Worm (Caenorhabditis elegans) whole organism, young adult: ENCODE results near the gene K10H10.6.

ENCODE experiments used
- B0336.3 ChIP-seq: fragments of 200-800 bp; sonication (Bioruptor generic); IDR thresholded peaks from 2 replicates; pipeline ENCODE4 v1.3.6; 2022; ENCODE audit warnings: missing genetic modification characterization, missing compliant biosample characterization
- C17E4.6 ChIP-seq: fragments of 200-800 bp; sonication (Bioruptor generic); IDR thresholded peaks from 2 replicates; pipeline ENCODE4 v1.3.6; 2022; ENCODE audit warnings: missing genetic modification reagents, missing genetic modification characterization, missing compliant biosample characterization
- F23B12.7 ChIP-seq: sonication (generic microtip); optimal IDR thresholded peaks from 2 replicates; lab custom pipeline; 2017; ENCODE audit warnings: missing genetic modification characterization, mild to moderate bottlenecking, missing compliant biosample characterization, antibody characterized with exemption, moderate library complexity; ENCODE audit not compliant: insufficient read depth
- F33H1.4 ChIP-seq: fragments of 200-800 bp; sonication (Bioruptor generic); IDR thresholded peaks from 2 replicates; pipeline ENCODE4 v1.3.6; 2022; ENCODE audit warnings: missing genetic modification reagents, missing genetic modification characterization, missing compliant biosample characterization
- F37B4.10 ChIP-seq: fragments of 200-800 bp; sonication (Bioruptor generic); IDR thresholded peaks from 2 replicates; pipeline ENCODE4 v1.3.6; 2022; ENCODE audit warnings: missing genetic modification characterization, missing compliant biosample characterization
- F39B2.1 ChIP-seq: fragments of 200-800 bp; sonication (Bioruptor generic); IDR thresholded peaks from 2 replicates; pipeline ENCODE4 v1.3.6; 2022; ENCODE audit warnings: missing genetic modification reagents, missing genetic modification characterization, missing compliant biosample characterization
- F57A8.1 ChIP-seq: fragments of 200-800 bp; sonication (Bioruptor generic); optimal IDR thresholded peaks from 2 replicates; lab custom pipeline; 2018; ENCODE audit warnings: mild to moderate bottlenecking, missing genetic modification characterization, moderate library complexity, missing compliant biosample characterization
- F57C9.4 ChIP-seq: sonication (generic microtip); optimal IDR thresholded peaks from 2 replicates; lab custom pipeline; 2017; ENCODE audit warnings: mild to moderate bottlenecking, missing genetic modification characterization, missing compliant biosample characterization
- Y95B8A.8 ChIP-seq: fragments of 200-800 bp; sonication (Bioruptor generic); IDR thresholded peaks from 2 replicates; pipeline ENCODE4 v1.3.6; 2022; ENCODE audit warnings: missing genetic modification reagents, missing genetic modification characterization, missing compliant biosample characterization
- aptf-2 ChIP-seq: fragments of 200-800 bp; sonication (Bioruptor generic); conservative IDR thresholded peaks from 2 replicates; pipeline ENCODE4 v1.3.6; 2022; ENCODE audit warnings: missing genetic modification reagents, missing genetic modification characterization, missing compliant biosample characterization
- aptf-3 ChIP-seq: fragments of 200-800 bp; sonication (Bioruptor generic); IDR thresholded peaks from 2 replicates; pipeline ENCODE4 v1.3.6; 2022; ENCODE audit warnings: missing genetic modification characterization, missing compliant biosample characterization
- athp-1 ChIP-seq: sonication (generic microtip); optimal IDR thresholded peaks from 2 replicates; lab custom pipeline; 2017; ENCODE audit warnings: mild to moderate bottlenecking, missing genetic modification characterization, missing compliant biosample characterization
- attf-5 ChIP-seq: fragments of 200-800 bp; sonication (Bioruptor generic); optimal IDR thresholded peaks from 2 replicates; lab custom pipeline; 2018; ENCODE audit warnings: mild to moderate bottlenecking, missing genetic modification characterization, missing compliant biosample characterization
- ceh-100 ChIP-seq: fragments of 200-800 bp; sonication (Bioruptor generic); IDR thresholded peaks from 2 replicates; pipeline ENCODE4 v1.3.6; 2022; ENCODE audit warnings: missing genetic modification reagents, missing genetic modification characterization, missing compliant biosample characterization
- ceh-27 ChIP-seq: fragments of 200-800 bp; sonication (Bioruptor generic); optimal IDR thresholded peaks from 2 replicates; lab custom pipeline; 2018; ENCODE audit warnings: mild to moderate bottlenecking, missing genetic modification characterization, moderate library complexity, missing compliant biosample characterization
- chd-7 ChIP-seq: sonication (generic microtip); optimal IDR thresholded peaks from 2 replicates; lab custom pipeline; 2016; ENCODE audit warnings: mild to moderate bottlenecking, missing genetic modification characterization, moderate library complexity, missing compliant biosample characterization
- dox-1 ChIP-seq: fragments of 200-800 bp; sonication (Bioruptor generic); IDR thresholded peaks from 2 replicates; pipeline ENCODE4 v1.3.6; 2022; ENCODE audit warnings: missing genetic modification reagents, missing genetic modification characterization, missing compliant biosample characterization
- dpff-1 ChIP-seq: sonication (generic microtip); optimal IDR thresholded peaks from 2 replicates; lab custom pipeline; 2017; ENCODE audit warnings: mild to moderate bottlenecking, missing genetic modification characterization, missing compliant biosample characterization
- egl-18 ChIP-seq: fragments of 200-800 bp; sonication (Bioruptor generic); IDR thresholded peaks from 2 replicates; pipeline ENCODE4 v1.3.6; 2022; ENCODE audit warnings: missing genetic modification reagents, missing genetic modification characterization, missing compliant biosample characterization
- ets-4 ChIP-seq: fragments of 200-800 bp; sonication (Bioruptor generic); optimal IDR thresholded peaks from 2 replicates; lab custom pipeline; 2018; ENCODE audit warnings: mild to moderate bottlenecking, missing genetic modification characterization, missing compliant biosample characterization
- fkh-3 ChIP-seq: sonication (generic microtip); optimal IDR thresholded peaks from 2 replicates; lab custom pipeline; 2016; ENCODE audit warnings: mild to moderate bottlenecking, missing genetic modification characterization, missing compliant biosample characterization
- gei-17 ChIP-seq: fragments of 200-800 bp; sonication (Bioruptor generic); optimal IDR thresholded peaks from 2 replicates; lab custom pipeline; 2018; ENCODE audit warnings: mild to moderate bottlenecking, missing genetic modification characterization, missing compliant biosample characterization
- hmg-1.2 ChIP-seq: fragments of 200-800 bp; sonication (Bioruptor generic); IDR thresholded peaks from 2 replicates; pipeline ENCODE4 v1.3.6; 2022; ENCODE audit warnings: missing genetic modification reagents, missing genetic modification characterization, missing compliant biosample characterization
- hsf-1 ChIP-seq: fragments of 200-800 bp; sonication (Bioruptor generic); IDR thresholded peaks from 2 replicates; pipeline ENCODE4 v1.3.6; 2022; ENCODE audit warnings: missing genetic modification reagents, missing genetic modification characterization, missing compliant biosample characterization
- let-526 ChIP-seq: fragments of 200-800 bp; sonication (Bioruptor generic); IDR thresholded peaks from 2 replicates; pipeline ENCODE4 v1.3.6; 2022; ENCODE audit warnings: missing genetic modification reagents, missing genetic modification characterization, missing compliant biosample characterization
- let-607 ChIP-seq, 2 experiments: fragments of 200-800 bp in 1 of 2; sonication (Bioruptor generic) in 1 of 2; sonication (generic microtip) in 1 of 2; optimal IDR thresholded peaks; 2 replicates each; lab custom pipeline; 2016 to 2018; ENCODE audit warnings: mild to moderate bottlenecking in 2 of 2, missing compliant biosample characterization in 2 of 2, missing genetic modification characterization in 2 of 2, moderate library complexity in 2 of 2, missing genotype in 1 of 2
- lin-54 ChIP-seq: fragments of 200-800 bp; sonication (Bioruptor generic); optimal IDR thresholded peaks from 2 replicates; lab custom pipeline; 2018; ENCODE audit warnings: mild to moderate bottlenecking, missing genetic modification characterization, missing compliant biosample characterization
- lsl-1 ChIP-seq: fragments of 200-800 bp; sonication (Bioruptor generic); optimal IDR thresholded peaks from 2 replicates; lab custom pipeline; 2018; ENCODE audit warnings: mild to moderate bottlenecking, missing genetic modification characterization, moderate library complexity, missing compliant biosample characterization
- lsy-27 ChIP-seq: sonication (generic microtip); optimal IDR thresholded peaks from 2 replicates; lab custom pipeline; 2017; ENCODE audit warnings: missing genetic modification characterization, mild to moderate bottlenecking, missing compliant biosample characterization, antibody characterized with exemption, missing genotype, borderline replicate concordance; ENCODE audit not compliant: insufficient read depth
- madf-10 ChIP-seq: sonication (generic microtip); optimal IDR thresholded peaks from 2 replicates; lab custom pipeline; 2016; ENCODE audit warnings: mild to moderate bottlenecking, missing genetic modification characterization, missing compliant biosample characterization
- madf-6 ChIP-seq: fragments of 200-800 bp; sonication (Bioruptor generic); IDR thresholded peaks from 2 replicates; pipeline ENCODE4 v1.3.6; 2022; ENCODE audit warnings: missing genetic modification reagents, missing genetic modification characterization, missing compliant biosample characterization
- madf-8 ChIP-seq: fragments of 200-800 bp; sonication (Bioruptor generic); conservative IDR thresholded peaks from 2 replicates; pipeline ENCODE4 v1.3.6; 2022; ENCODE audit warnings: missing genetic modification reagents, missing genetic modification characterization, missing compliant biosample characterization
- nfya-1 ChIP-seq: sonication (generic microtip); optimal IDR thresholded peaks from 2 replicates; lab custom pipeline; 2017; ENCODE audit warnings: antibody characterized with exemption, missing compliant biosample characterization, missing genetic modification characterization, borderline replicate concordance; ENCODE audit not compliant: insufficient read depth
- nfya-2 ChIP-seq: fragments of 200-800 bp; sonication (Bioruptor generic); IDR thresholded peaks from 2 replicates; pipeline ENCODE4 v1.3.6; 2022; ENCODE audit warnings: missing genetic modification reagents, missing genetic modification characterization, missing compliant biosample characterization
- nhr-27 ChIP-seq: fragments of 200-800 bp; sonication (Bioruptor generic); optimal IDR thresholded peaks from 2 replicates; lab custom pipeline; 2018; ENCODE audit warnings: mild to moderate bottlenecking, missing genetic modification characterization, moderate library complexity, missing compliant biosample characterization
- nhr-80 ChIP-seq: sonication (generic microtip); optimal IDR thresholded peaks from 2 replicates; lab custom pipeline; 2016; ENCODE audit warnings: missing genetic modification characterization, missing compliant biosample characterization
- rec-8 ChIP-seq, 2 experiments: sonication (generic microtip); optimal IDR thresholded peaks; 2 replicates each; lab custom pipeline; 2016; ENCODE audit warnings: mild to moderate bottlenecking in 2 of 2, missing genetic modification characterization in 2 of 2, missing genetic modification reagents in 2 of 2, missing genotype in 2 of 2, missing biosample characterization in 1 of 2, missing compliant biosample characterization in 1 of 2, moderate library complexity in 1 of 2
- snpc-1.1 ChIP-seq: sonication (generic microtip); optimal IDR thresholded peaks from 2 replicates; lab custom pipeline; 2017; ENCODE audit warnings: missing genetic modification characterization, mild to moderate bottlenecking, missing compliant biosample characterization, antibody characterized with exemption, moderate library complexity, missing genotype, missing genetic modification reagents; ENCODE audit not compliant: insufficient read depth
- snpc-1.3 ChIP-seq: sonication (generic microtip); optimal IDR thresholded peaks from 2 replicates; lab custom pipeline; 2017; ENCODE audit warnings: missing genetic modification characterization, mild to moderate bottlenecking, missing compliant biosample characterization, antibody characterized with exemption, moderate library complexity, missing genotype, missing genetic modification reagents; ENCODE audit not compliant: insufficient read depth
- snpc-4 ChIP-seq, 5 experiments: fragments of 150-350 bp in 1 of 5; sonication (generic microtip) in 4 of 5; optimal IDR thresholded peaks; 2 replicates each; lab custom pipeline; 2014 to 2018; ENCODE audit warnings: missing genetic modification characterization in 5 of 5, missing biosample characterization in 3 of 5, antibody characterized with exemption in 2 of 5, mild to moderate bottlenecking in 2 of 5, missing compliant biosample characterization in 2 of 5, missing genotype in 2 of 5, moderate library complexity in 2 of 5, missing genetic modification reagents in 1 of 5
- sptf-2 ChIP-seq: fragments of 200-800 bp; sonication (Bioruptor generic); optimal IDR thresholded peaks from 2 replicates; lab custom pipeline; 2018; ENCODE audit warnings: mild to moderate bottlenecking, missing genetic modification characterization, missing compliant biosample characterization
- tbx-9 ChIP-seq: sonication (generic microtip); optimal IDR thresholded peaks from 2 replicates; lab custom pipeline; 2016; ENCODE audit warnings: borderline replicate concordance, missing genetic modification characterization, inconsistent platforms, missing compliant biosample characterization
- zfh-2 ChIP-seq: fragments of 200-800 bp; sonication (Bioruptor generic); conservative IDR thresholded peaks from 2 replicates; pipeline ENCODE4 v1.3.6; 2022; ENCODE audit warnings: missing genetic modification reagents, missing genetic modification characterization, missing compliant biosample characterization
- zim-3 ChIP-seq: sonication (generic microtip); optimal IDR thresholded peaks from 2 replicates; lab custom pipeline; 2017; ENCODE audit warnings: mild to moderate bottlenecking, missing genetic modification characterization, moderate library complexity, missing compliant biosample characterization
- ztf-28 ChIP-seq: fragments of 200-800 bp; sonication (Bioruptor generic); IDR thresholded peaks from 2 replicates; pipeline ENCODE4 v1.3.6; 2022; ENCODE audit warnings: missing genetic modification reagents, missing genetic modification characterization, missing compliant biosample characterization

K10H10.6 gene

ce11 chrII:14528233-14528802 is 25.2 kb downstream of the K10H10.6 start, which contains the start of the genes F57C2.5 and spat-1:
Gene F57C2.5 (minus strand): TSS chrII:14528239.
Gene spat-1 (plus strand): TSS chrII:14528752.
- TF ChIP-seq aptf-2 (GFP tag; lab: Robert Waterston, UW), result peak; percentile 78; the same call in 1 of the 2 replicates
- TF ChIP-seq chd-7 (tag; lab: Kevin White, UChicago), result no peak
- no peak for TF ChIP-seq hsf-1 (GFP tag; lab: Robert Waterston, UW)
- peak; percentile 41; the same call in 1 of the 2 replicates for TF ChIP-seq madf-6 (GFP tag; lab: Robert Waterston, UW)
- TF ChIP-seq attf-5 (GFP tag; lab: Kevin White, UChicago), result peak; percentile 77
- peak; percentile 36 for TF ChIP-seq snpc-1.3 (tag; lab: Kevin White, UChicago)
- peak in 1 of 2 experiments; percentile 32 for TF ChIP-seq let-607 (tag; optimal IDR thresholded peaks at IDR 0.05; lab: Kevin White, UChicago)
- no peak for TF ChIP-seq nhr-27 (tag; lab: Kevin White, UChicago)
- TF ChIP-seq F39B2.1 (GFP tag; lab: Robert Waterston, UW), result no peak
- TF ChIP-seq Y95B8A.8 (GFP tag; lab: Robert Waterston, UW), result 0 out of 2 replicates have a peak, but pooled peaks have one; percentile 19
- TF ChIP-seq F37B4.10, result no peak
- TF ChIP-seq fkh-3 (tag; lab: Kevin White, UChicago), result no peak
- no peak for TF ChIP-seq snpc-1.1
- peak; percentile 62 for TF ChIP-seq nhr-80 (tag; lab: Kevin White, UChicago)
- TF ChIP-seq C17E4.6, result no peak
- peak; percentile 49; the same call in 1 of the 2 replicates for TF ChIP-seq hmg-1.2
- peak; percentile 12; the same call in 1 of the 2 replicates for TF ChIP-seq madf-8 (GFP tag; lab: Robert Waterston, UW)
- TF ChIP-seq zim-3 (tag; lab: Kevin White, UChicago), result no peak
- TF ChIP-seq zfh-2 (GFP tag; lab: Robert Waterston, UW), result no peak
- no peak for TF ChIP-seq rec-8 (tag; optimal IDR thresholded peaks at IDR 0.05; lab: Kevin White, UChicago)
- peak; percentile 80 for TF ChIP-seq madf-10
- no peak for TF ChIP-seq dpff-1 (tag; lab: Kevin White, UChicago)
- peak; percentile 45; the same call in 1 of the 2 replicates for TF ChIP-seq ztf-28
- no peak for TF ChIP-seq ets-4 (GFP tag; lab: Kevin White, UChicago)
- no peak for TF ChIP-seq snpc-4 (GFP tag; optimal IDR thresholded peaks at IDR 0.05; lab: Kevin White, UChicago)
- TF ChIP-seq snpc-4 (tag; optimal IDR thresholded peaks at IDR 0.05; lab: Kevin White, UChicago), result peak in 3 of 4 experiments; percentile 27 to 44 (median 40)
- peak; percentile 88 for TF ChIP-seq lsl-1 (GFP tag; lab: Kevin White, UChicago)
- TF ChIP-seq egl-18, result no peak
- TF ChIP-seq dox-1 (GFP tag; lab: Robert Waterston, UW), result peak; percentile 68; the same call in 1 of the 2 replicates
- no peak for TF ChIP-seq aptf-3 (GFP tag; lab: Robert Waterston, UW)
- no peak for TF ChIP-seq F57C9.4 (tag; lab: Kevin White, UChicago)
- no peak for TF ChIP-seq gei-17 (GFP tag; lab: Kevin White, UChicago)
- no peak for TF ChIP-seq tbx-9 (tag; lab: Kevin White, UChicago)
- no peak for TF ChIP-seq nfya-2 (GFP tag; lab: Robert Waterston, UW)
- TF ChIP-seq B0336.3, result 0 out of 2 replicates have a peak, but pooled peaks have one; percentile 23
- TF ChIP-seq let-526 (GFP tag; lab: Robert Waterston, UW), result 0 out of 2 replicates have a peak, but pooled peaks have one; percentile 10
- peak; percentile 36 for TF ChIP-seq athp-1 (tag; lab: Kevin White, UChicago)
- TF ChIP-seq sptf-2, result no peak
- no peak for TF ChIP-seq F57A8.1 (GFP tag; lab: Kevin White, UChicago)
- TF ChIP-seq nfya-1 (tag; lab: Kevin White, UChicago), result no peak
- TF ChIP-seq F33H1.4 (GFP tag; lab: Robert Waterston, UW), result peak; percentile 42; the same call in 1 of the 2 replicates
- peak; percentile 22 for TF ChIP-seq lin-54
- TF ChIP-seq ceh-100 (GFP tag; lab: Robert Waterston, UW), result peak; percentile 97
- peak; percentile 59 for TF ChIP-seq ceh-27 (GFP tag; lab: Kevin White, UChicago)
- peak; percentile 47 for TF ChIP-seq F23B12.7 (tag; lab: Kevin White, UChicago)
- no peak for TF ChIP-seq lsy-27 (tag; lab: Kevin White, UChicago)
